Worm (Caenorhabditis elegans): Measurements from ENCODE around the gene Y60A3A.16.

Y60A3A.16 gene

DNA sequence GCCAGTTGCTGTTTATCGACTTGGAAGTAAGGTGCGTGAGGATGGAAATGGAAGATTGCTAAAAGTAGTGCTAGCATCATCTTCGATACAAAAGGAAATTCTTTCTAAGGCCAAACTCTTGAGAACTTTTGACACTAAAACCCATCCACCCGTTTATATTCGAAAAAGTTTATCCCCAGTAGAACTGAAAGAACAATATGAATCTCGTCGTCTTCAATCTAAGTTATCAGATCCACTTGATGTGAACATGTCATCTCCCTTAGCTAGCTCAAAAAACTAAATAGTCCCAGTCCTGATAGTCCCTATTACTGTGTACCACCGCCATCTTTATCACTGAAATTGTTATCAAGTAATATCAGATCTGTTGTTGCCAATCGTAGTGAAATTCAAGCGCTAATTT, 14.4 kb upstream of the Y60A3A.16 start:
- no peak for TF ChIP-seq pros-1 (tag; optimal IDR thresholded peaks at IDR 0.05)
- TF ChIP-seq hlh-13 (GFP tag; optimal IDR thresholded peaks at IDR 0.05): no peak
- no peak for TF ChIP-seq C38D4.7 (GFP tag; optimal IDR thresholded peaks at IDR 0.05)
- TF ChIP-seq dmd-4 (tag; optimal IDR thresholded peaks at IDR 0.05; ENCODE audit: borderline replicate concordance): no peak
- TF ChIP-seq pha-2 (tag; optimal IDR thresholded peaks at IDR 0.05): no peak
- TF ChIP-seq pat-9 (tag; optimal IDR thresholded peaks at IDR 0.05): no peak
- TF ChIP-seq gmeb-2 (tag; optimal IDR thresholded peaks at IDR 0.05): no peak
- TF ChIP-seq hlh-8 (tag; optimal IDR thresholded peaks at IDR 0.05): no peak

DNA sequence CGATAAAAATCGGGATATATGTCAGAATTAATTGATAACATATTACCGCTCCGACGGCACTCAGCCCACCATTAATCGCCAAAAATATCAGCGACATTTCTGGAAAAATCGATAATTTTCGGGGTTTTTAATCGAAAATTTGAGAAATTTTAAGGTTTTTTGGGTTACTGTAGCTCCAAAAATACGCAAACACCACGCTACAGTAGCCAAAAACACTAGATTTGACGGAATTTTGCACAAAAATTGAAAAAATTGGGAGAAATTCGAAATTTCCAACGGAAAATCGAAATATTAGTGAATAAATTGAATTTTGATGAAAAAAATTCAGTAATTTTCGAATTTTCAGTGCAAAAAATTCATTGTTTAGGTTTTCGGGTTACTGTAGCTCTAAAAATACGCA, 11.7 kb upstream of the Y60A3A.16 start, which contains the start of gene algn-7:
algn-7 (minus strand) TSS at position 101 of the 400 bp plus-strand sequence.
- TF ChIP-seq fkh-6 (tag; optimal IDR thresholded peaks at IDR 0.05) (no peak), madf-2 (tag; optimal IDR thresholded peaks at IDR 0.05) (no peak), dve-1 (tag; optimal IDR thresholded peaks at IDR 0.05) (no peak), fax-1 (tag; optimal IDR thresholded peaks at IDR 0.05) (no peak), unc-55 (GFP tag; optimal IDR thresholded peaks at IDR 0.05) (no peak), nfya-1 (tag; optimal IDR thresholded peaks at IDR 0.05) (no peak), pros-1 (tag; optimal IDR thresholded peaks at IDR 0.05) (no peak), ahr-1 (tag; optimal IDR thresholded peaks at IDR 0.05) (no peak), K02D7.2 (tag; optimal IDR thresholded peaks at IDR 0.05) (no peak), dmd-4 (tag; optimal IDR thresholded peaks at IDR 0.05; ENCODE audit: borderline replicate concordance) (no peak), fkh-10 (GFP tag; optimal IDR thresholded peaks at IDR 0.05) (no peak)

DNA sequence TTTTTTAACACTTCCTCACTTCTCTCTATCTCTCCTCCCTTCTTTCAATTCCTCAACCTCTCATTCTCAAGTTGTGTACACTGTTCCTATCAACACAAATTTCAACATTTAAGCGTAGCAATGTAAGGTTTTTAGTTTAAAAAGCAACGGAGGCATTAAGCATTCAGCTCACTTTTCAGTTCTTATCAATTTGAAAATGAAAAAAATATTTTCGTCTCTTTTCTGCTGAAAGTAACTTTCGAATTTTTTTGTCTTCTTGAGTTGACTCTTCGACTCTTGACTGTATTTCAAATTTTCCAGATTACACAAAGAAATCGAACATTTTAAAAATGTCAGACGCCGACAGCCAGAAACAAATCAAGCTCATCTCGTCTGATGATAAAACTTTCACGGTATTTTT, 1.4 kb upstream of the Y60A3A.16 start, which contains the start of gene skr-4:
skr-4 (plus strand) TSS at position 301 of the 400 bp plus-strand sequence.
- TF ChIP-seq che-1 (tag; optimal IDR thresholded peaks at IDR 0.05) (no peak), nhr-232 (tag; optimal IDR thresholded peaks at IDR 0.05) (no peak), zip-5 (tag; optimal IDR thresholded peaks at IDR 0.05) (no peak), fkh-6 (tag; optimal IDR thresholded peaks at IDR 0.05) (no peak), lin-11 (tag; optimal IDR thresholded peaks at IDR 0.05) (no peak), pqm-1 (tag; optimal IDR thresholded peaks at IDR 0.05) (no peak), syd-9 (tag; optimal IDR thresholded peaks at IDR 0.05) (no peak), nfya-1 (tag; optimal IDR thresholded peaks at IDR 0.05) (no peak), unc-3 (GFP tag; conservative IDR thresholded peaks at IDR 0.05) (no peak), unc-3 (tag; optimal IDR thresholded peaks at IDR 0.05) (no peak), ceh-24 (tag; optimal IDR thresholded peaks at IDR 0.05) (no peak), tbx-2 (tag; optimal IDR thresholded peaks at IDR 0.05) (no peak)

DNA sequence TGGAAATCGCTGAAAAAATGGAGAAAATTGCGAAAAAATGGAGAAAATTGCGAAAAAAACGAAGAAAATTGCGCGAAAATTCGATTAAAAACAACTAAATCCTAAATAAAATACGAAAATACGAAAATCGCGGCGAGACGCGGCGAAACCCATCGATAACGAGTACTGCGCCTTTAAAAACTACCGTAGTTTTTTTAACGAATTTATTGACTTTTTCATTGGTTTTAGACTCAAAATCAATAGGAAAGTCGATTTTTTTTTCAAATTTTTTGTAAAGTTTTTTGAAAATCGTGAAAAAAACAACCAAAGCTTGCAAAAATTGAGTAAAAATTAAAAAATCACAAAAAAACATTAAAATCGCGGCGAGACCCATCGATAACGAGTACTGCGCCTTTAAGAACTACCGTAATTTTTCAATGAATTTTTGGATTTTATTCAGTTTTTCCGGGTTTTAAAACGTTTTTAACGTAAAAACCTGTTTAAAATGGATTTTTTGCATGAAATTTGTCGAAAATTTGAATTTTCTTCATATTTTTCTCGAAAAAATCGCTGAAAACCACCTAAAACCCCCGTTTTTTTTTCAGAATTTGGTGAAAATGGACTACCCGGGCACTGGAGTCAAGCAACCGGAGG, 6.4 kb downstream of the Y60A3A.16 start, which contains the start of the genes chk-2 and Y60A3A.19:
chk-2 (minus strand) TSS at position 51 of the 633 bp plus-strand sequence.
Y60A3A.19 (plus strand) TSS at position 583 of the 633 bp plus-strand sequence.
- TF ChIP-seq ceh-45 (GFP tag; IDR thresholded peaks at IDR 0.05) (no peak), ets-4 (tag; optimal IDR thresholded peaks at IDR 0.05) (no peak), pqm-1 (tag; optimal IDR thresholded peaks at IDR 0.05) (no peak), tbx-2 (tag; optimal IDR thresholded peaks at IDR 0.05) (no peak), ceh-24 (tag; optimal IDR thresholded peaks at IDR 0.05) (no peak), ama-1 (optimal IDR thresholded peaks at IDR 0.05) (no peak), npax-4 (tag; optimal IDR thresholded peaks at IDR 0.05) (no peak), sox-4 (tag; optimal IDR thresholded peaks at IDR 0.05) (no peak), fax-1 (tag; optimal IDR thresholded peaks at IDR 0.05) (no peak), sdc-2 (tag; optimal IDR thresholded peaks at IDR 0.05) (no peak), ceh-34 (tag; optimal IDR thresholded peaks at IDR 0.05) (no peak), ahr-1 (tag; optimal IDR thresholded peaks at IDR 0.05) (no peak), ceh-2 (tag; optimal IDR thresholded peaks at IDR 0.05) (no peak), ttx-3 (tag; optimal IDR thresholded peaks at IDR 0.05) (no peak), eyg-1 (tag; optimal IDR thresholded peaks at IDR 0.05) (no peak), pha-4 (tag; optimal IDR thresholded peaks at IDR 0.05) (no peak), F13H6.1 (tag; optimal IDR thresholded peaks at IDR 0.05) (no peak), pax-1 (tag; optimal IDR thresholded peaks at IDR 0.05) (no peak), ceh-18 (tag; optimal IDR thresholded peaks at IDR 0.05) (no peak), ceh-9 (tag; optimal IDR thresholded peaks at IDR 0.05) (no peak)
